Worm (Caenorhabditis elegans): ENCODE results near the gene tin-10.

The tin-10 gene

ce11 chrIII:11489601-11490000 lies 13.1 kb downstream of the tin-10 start:
- no peak for TF ChIP-seq unc-62 (GFP tag; optimal IDR thresholded peaks at IDR 0.05)

DNA sequence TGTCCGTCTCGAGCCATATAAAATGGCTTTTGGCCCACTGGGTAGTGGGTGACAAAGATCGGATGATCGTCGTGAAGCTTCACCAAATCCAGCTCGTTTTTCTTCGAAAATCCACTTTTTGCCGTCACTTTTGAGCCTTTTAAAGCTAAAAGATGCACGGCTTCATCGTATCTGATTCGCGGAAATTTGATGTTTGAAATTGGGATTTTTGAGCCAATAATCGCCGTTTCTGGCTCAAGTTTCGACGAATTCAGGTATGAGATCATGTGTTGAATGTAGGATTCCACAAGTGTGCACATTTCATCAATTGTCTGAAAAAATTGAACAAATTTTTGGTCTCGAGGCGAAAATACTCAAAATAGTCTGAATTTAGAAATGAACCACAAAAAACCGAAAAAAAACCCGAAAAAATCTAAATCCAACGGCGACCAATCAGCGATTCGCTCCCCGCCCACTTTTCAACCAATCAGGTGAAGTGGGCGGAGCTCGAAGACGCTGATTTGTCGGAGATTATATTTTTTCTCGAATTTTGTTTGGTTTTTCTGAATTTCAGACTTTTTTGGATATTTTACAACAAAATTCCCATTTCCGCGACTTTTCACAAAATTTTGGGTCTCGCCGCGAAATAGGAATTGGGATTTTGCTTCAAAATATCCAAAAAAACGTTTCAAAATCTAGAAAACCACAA lies 13.8 kb downstream of the tin-10 start:
- no peak for TF ChIP-seq unc-62 (GFP tag; optimal IDR thresholded peaks at IDR 0.05)

DNA sequence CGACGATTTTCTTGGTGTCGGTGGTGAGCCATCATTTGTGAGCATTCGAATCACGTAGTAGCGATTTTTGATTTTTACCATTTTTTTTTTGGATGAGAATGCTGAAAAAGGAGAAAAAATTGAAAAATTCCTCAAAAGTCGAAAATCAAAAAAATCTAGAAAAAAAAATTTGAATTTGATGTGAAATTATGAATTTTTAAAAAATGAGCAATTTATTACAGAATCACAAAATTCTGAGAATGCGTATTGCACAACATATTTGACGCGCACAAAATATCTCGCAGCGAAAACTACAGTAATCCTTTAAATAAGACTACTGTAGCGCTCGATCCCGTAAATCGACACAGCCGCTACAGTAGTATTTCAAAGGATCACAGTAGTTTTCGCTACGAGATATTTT lies 15.4 kb downstream of the tin-10 start, which contains the start of gene popl-5:
TSS of gene popl-5 (minus strand) at position 101 of the 400 bp plus-strand sequence.
- no peak for TF ChIP-seq unc-62 (GFP tag; optimal IDR thresholded peaks at IDR 0.05)

DNA sequence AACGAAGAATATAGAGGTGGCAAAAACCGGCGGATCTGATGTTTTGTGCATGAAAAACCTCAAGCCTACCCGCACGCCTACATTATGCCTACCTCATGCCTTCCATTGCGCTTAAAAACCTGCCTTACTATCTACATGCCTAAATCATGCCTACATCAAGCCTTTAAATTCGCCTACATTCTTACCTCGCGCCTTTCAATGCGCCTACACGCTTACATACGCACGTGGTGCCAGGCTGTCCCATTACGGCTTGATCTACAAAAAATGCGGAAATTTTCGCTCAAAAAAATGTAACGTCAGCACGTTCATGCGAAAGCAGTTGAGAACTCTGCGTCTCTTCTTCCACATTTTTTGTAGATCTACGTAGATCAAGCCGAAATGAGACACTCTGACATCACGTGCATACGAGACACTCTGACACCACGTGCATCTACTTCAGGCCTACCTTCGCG lies 18.5 kb downstream of the tin-10 start, which contains the start of gene fbxa-220:
TSS of gene fbxa-220 (minus strand) at position 51 of the 452 bp plus-strand sequence.
- TF ChIP-seq unc-62 (GFP tag; optimal IDR thresholded peaks at IDR 0.05), result no peak

DNA sequence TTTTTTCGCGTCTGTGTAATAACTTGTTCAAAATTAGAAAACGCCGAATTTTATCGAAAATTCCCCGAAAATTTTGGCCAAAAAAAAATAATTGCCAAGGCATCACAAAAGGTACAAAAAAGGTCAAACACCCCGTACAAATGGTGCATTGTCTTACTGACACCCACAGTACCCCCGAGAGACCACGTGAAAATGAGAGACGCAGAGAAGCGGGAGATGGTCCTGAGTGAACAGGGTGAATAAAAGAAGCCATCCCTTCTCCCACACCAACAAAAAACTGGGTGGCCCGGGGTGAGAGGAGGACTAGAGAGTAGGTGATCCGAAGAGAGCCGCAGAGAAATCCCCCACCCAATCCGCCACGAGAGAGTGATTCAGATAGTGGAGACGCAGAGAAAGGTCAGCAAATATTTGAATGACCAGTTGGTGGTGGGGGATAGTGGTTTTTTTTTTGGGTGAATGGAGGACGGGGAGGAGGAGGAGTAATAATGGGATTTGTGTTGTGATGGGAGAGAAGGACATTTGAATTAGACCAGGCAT lies 21.3 kb downstream of the tin-10 start:
- TF ChIP-seq unc-62 (GFP tag; optimal IDR thresholded peaks at IDR 0.05), result no peak

DNA sequence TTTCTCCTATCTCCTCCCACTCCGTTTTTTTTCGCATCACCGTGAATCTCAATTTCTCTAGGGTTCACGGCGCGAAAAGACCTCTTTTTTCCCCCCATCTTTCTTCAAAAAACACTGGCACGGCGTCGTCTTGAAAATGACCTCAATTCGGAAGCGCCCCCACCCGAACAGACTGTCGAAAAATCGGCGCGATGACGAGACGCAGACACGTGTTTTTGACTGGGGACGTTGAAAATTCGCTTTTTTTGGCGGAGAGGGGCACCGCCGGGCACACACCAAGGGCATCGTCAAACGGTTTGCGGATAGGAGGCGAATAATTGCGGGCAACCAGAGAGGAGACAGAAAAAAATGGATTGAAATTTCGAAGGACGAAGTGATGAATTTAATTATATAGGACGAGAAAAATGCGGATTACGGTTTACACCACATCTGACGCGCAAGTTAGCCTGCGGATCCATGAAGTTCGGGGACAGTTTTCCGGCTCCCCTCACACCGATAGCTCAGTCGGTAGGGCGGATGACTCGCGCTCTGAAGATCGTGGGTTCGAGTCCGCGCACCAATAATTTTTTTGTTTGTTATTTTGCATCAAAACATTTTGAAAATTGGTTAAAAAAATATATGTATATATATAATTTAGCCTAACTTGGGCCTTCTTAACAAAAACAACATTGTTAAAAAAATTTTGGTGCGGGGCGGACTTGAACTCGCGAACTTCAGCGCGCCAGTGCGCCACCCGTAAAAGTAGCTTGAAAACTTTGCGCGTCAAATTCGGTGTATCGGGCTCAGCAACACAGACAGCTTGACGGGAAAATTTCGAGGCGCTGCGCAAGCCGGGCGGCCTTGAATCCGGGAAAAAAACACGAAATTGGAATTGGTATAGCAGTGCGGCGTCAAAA lies 23.9 kb downstream of the tin-10 start:
- TF ChIP-seq unc-62 (GFP tag; optimal IDR thresholded peaks at IDR 0.05), result no peak

ce11 chrIII:11477307-11477706 lies 25.3 kb downstream of the tin-10 start:
- no peak for TF ChIP-seq unc-62 (GFP tag; optimal IDR thresholded peaks at IDR 0.05)

- no peak for TF ChIP-seq unc-62 (GFP tag; optimal IDR thresholded peaks at IDR 0.05)
These were observed 27.9 kb downstream of the tin-10 start for ce11 chrIII:11474674-11475306.

DNA sequence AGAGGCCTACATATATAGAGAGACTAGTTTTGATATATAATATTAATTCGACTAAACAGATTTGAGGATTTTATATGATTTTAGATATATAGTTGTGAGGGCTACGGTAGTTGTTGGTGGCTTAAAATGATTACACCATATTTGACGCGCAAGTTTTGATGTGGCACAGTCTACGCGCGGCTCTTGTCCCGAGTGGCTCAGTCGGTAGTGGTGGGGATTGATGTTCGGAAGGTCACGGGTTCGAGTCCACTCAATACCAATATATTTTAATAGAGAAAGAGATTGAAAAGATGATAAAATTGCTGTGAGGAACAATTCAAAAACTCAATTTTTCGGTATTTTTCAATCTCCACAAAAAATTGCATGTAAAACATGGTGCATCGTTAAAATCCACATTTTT lies 29.8 kb downstream of the tin-10 start:
- no peak for TF ChIP-seq unc-62 (GFP tag; optimal IDR thresholded peaks at IDR 0.05)

DNA sequence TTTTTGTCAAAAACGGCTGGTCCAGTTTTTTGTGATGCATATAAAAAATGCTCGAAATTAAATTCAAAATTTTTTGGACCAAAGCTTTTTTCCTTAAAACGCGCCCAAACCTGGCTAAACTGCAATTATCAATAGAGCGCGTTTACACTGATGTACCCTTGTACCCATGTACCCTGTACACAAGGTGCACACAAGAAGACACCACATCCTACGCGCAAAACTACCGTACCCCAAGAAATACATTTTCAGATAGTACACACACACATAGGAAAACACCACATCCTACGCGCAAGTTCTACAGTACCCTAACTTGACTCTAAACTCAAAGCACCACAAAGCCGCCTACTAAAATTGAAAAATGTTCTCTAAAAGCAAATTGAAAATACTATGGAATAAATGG lies 31.3 kb downstream of the tin-10 start:
- TF ChIP-seq unc-62 (GFP tag; optimal IDR thresholded peaks at IDR 0.05), result no peak

DNA sequence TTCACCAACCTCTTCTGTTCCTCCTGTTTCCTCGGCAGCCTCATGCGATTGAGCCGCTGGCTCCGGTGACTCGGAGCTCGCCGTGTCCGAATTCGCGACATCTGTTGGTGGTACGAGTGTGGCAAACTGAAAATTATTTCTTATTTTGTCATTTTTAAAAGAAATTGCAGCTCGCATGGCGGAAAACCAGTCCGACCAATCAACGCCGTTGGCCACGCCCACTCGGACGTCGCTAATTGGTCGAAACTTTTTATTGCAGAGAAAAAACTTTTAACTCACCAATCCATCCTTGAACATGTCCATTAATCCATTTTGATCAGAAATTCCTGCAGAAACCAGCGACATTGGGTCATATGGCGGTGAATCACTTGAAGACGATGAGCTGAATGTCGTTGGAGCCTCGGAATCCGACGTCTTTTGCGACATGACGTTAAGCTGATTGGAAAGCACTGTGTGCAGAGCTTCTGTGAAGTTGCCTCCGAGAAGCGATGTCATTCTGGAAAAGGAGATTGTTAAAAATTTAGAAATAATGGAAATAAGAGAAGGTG lies 32.3 kb downstream of the tin-10 start, which contains the start of gene bed-2:
TSS of gene bed-2 (minus strand) at position 498 of the 548 bp plus-strand sequence.
- no peak for TF ChIP-seq unc-62 (GFP tag; optimal IDR thresholded peaks at IDR 0.05)

- TF ChIP-seq unc-62 (GFP tag; optimal IDR thresholded peaks at IDR 0.05), result no peak
These were observed 34.8 kb downstream of the tin-10 start for ce11 chrIII:11467631-11468481.

ce11 chrIII:11466420-11467188 lies 36.0 kb downstream of the tin-10 start:
- no peak for TF ChIP-seq unc-62 (GFP tag; optimal IDR thresholded peaks at IDR 0.05)

DNA sequence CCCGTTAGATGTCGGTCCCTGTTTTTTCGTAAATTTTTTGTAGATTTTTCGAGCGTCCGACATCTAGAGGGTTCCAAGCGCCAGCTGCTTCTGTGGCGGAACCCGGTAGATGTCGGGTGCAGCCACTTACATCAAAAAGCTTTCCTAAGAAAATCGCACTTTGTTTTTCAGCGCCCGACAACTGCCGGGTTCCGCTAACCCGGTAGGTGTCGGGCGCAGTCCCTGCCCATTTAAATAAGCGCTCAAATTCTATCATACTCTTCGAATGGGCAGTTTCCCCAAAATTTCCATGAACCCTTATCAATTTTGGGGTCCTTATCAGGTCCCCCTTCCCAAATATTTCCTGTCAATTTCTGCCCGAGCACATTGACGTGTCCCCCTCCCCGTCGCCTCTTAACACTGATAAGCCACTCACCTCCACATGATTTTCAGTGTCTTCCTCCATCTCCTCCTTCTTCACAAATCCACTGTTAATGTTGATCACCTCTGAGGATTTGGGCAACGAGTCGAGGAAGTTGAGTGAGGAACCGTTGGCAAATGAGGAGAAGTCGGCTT lies 37.2 kb downstream of the tin-10 start:
- TF ChIP-seq unc-62 (GFP tag; optimal IDR thresholded peaks at IDR 0.05), result no peak
